Worm (Caenorhabditis elegans) whole organism, mixed stage, embryonic: ENCODE measurements around the gene acl-9.

ENCODE experiments used
- bed-3 ChIP-seq: fragments of 200-800 bp; sonication (Bioruptor generic); optimal IDR thresholded peaks from 3 replicates; lab custom pipeline; 2018; ENCODE audit warnings: mild to moderate bottlenecking, missing genetic modification characterization, moderate library complexity, missing compliant biosample characterization
- ces-1 ChIP-seq: fragments of 150-350 bp; optimal IDR thresholded peaks from 2 replicates; lab custom pipeline; 2014; ENCODE audit warnings: missing biosample characterization, missing genetic modification reagents, missing genetic modification characterization
- mab-5 ChIP-seq: fragments of 150-350 bp; optimal IDR thresholded peaks from 2 replicates; lab custom pipeline; 2014; ENCODE audit warnings: missing biosample characterization, missing genetic modification characterization
- nhr-2 ChIP-seq: fragments of 150-350 bp; optimal IDR thresholded peaks from 2 replicates; lab custom pipeline; 2014; ENCODE audit warnings: missing biosample characterization, missing genetic modification characterization
- nhr-237 ChIP-seq: fragments of 150-350 bp; optimal IDR thresholded peaks from 2 replicates; lab custom pipeline; 2014; ENCODE audit warnings: missing biosample characterization, missing genetic modification characterization
- pha-4 ChIP-seq: fragments of 150-350 bp; optimal IDR thresholded peaks from 2 replicates; lab custom pipeline; 2018; ENCODE audit warnings: missing biosample characterization, missing genetic modification reagents, missing genetic modification characterization
- tbx-8 ChIP-seq: fragments of 200-800 bp; sonication (Bioruptor generic); optimal IDR thresholded peaks from 2 replicates; lab custom pipeline; 2018; ENCODE audit warnings: mild to moderate bottlenecking, missing genetic modification characterization, moderate library complexity, missing compliant biosample characterization
- unc-62 ChIP-seq: fragments of 150-350 bp; optimal IDR thresholded peaks from 2 replicates; lab custom pipeline; 2014; ENCODE audit warnings: missing biosample characterization, missing genetic modification reagents, missing genetic modification characterization
- ztf-11 ChIP-seq: fragments of 150-350 bp; optimal IDR thresholded peaks from 2 replicates; lab custom pipeline; 2014; ENCODE audit warnings: missing biosample characterization, missing genetic modification characterization

The acl-9 gene

DNA sequence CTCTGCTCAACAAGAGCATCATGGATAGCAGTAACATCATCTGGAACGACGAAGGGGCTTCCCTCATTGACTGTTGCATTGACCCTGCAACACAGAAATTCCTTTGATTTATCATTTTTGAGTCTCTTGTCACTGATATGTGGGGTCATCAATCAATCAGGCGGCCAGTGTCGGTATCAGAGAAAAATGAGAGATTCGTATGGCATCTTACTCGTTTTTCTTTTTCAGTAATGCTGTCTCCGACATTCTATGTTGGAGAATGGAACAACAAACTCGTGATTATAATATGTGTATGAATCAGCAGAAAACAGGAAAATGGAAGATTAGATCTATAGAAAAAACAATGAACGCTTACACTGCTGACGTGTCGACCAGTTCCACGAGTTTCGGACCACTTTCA, 50.1 kb downstream of the acl-9 start:
- TF ChIP-seq ces-1 (GFP tag; lab: Kevin White, UChicago) (no peak), mab-5 (tag; lab: Kevin White, UChicago) (no peak), unc-62 (GFP tag; lab: Kevin White, UChicago) (peak; percentile 9)

DNA sequence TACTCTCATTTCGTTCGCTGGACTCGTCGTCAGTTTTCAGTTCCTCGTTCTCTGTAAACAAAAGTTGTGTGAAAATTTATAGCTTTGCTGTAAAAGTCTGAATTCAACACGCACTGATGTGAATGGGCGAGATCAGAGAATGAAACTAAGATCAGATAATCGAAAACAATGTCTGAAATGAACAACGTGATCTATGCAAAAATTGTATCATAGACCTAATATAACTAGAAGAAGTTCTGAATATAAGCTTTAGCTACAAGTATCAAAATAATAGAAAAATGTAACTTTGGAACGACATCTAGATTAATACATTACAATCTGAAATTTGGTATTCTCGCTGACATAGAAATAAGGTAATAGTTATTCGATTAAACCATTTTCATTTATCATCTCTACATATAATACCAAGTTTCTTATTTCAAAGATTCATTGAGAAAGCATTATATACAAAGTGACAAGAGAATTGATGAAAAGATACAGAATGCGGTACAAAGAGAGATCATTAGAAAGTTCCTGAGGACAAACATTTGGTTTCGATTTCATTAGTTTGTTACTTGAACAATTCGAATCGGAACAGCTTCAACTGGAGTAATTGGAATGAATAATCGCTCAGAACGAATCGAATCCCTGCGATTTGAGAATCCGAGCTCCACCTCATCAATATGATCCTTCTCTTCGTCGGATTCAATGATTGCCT, 51.3 kb downstream of the acl-9 start, which contains the start of gene moc-2:
Gene moc-2 (minus strand): TSS at position 51 of the 697 bp plus-strand sequence.
- TF ChIP-seq nhr-2 (tag; lab: Kevin White, UChicago) (no peak), tbx-8 (GFP tag; lab: Kevin White, UChicago) (no peak), ztf-11 (no peak), ces-1 (GFP tag; lab: Kevin White, UChicago) (no peak), pha-4 (tag; lab: Kevin White, UChicago) (no peak), bed-3 (GFP tag; lab: Kevin White, UChicago) (no peak), nhr-237 (tag; lab: Kevin White, UChicago) (no peak)
